Worm (Caenorhabditis elegans): Measurements from ENCODE around the gene nas-15.

ce11 chrX:815929-816328, 38.4 kb downstream of the nas-15 start, which contains the start of gene ifd-2:
- no peak for TF ChIP-seq F13C5.2 (tag; optimal IDR thresholded peaks at IDR 0.05)
- no peak for TF ChIP-seq ama-1 (optimal IDR thresholded peaks at IDR 0.05)
- no peak for TF ChIP-seq hmbx-1 (tag; optimal IDR thresholded peaks at IDR 0.05)
- no peak for TF ChIP-seq scrt-1 (GFP tag; IDR thresholded peaks at IDR 0.05)
